Fruit fly (Drosophila melanogaster) whole organism, pupa: Measurements from ENCODE around the gene CG2147.

Source experiments
- CG14655 ChIP-seq: fragments of 200-800 bp; sonication (Bioruptor generic); optimal IDR thresholded peaks from 3 replicates; lab custom pipeline; 2017; ENCODE audit warnings: mild to moderate bottlenecking, missing biosample characterization, missing genetic modification reagents, missing genetic modification characterization
- CG15710 ChIP-seq: fragments of 200-800 bp; sonication (Bioruptor generic); optimal IDR thresholded peaks from 2 replicates; lab custom pipeline; 2018; ENCODE audit warnings: missing biosample characterization, mild to moderate bottlenecking, missing genetic modification characterization, moderate library complexity
- CG17806 ChIP-seq: fragments of 200-800 bp; sonication (Bioruptor generic); optimal IDR thresholded peaks from 2 replicates; lab custom pipeline; 2018; ENCODE audit warnings: missing biosample characterization, mild to moderate bottlenecking, missing genetic modification characterization, moderate library complexity
- CG32121 ChIP-seq: fragments of 200-800 bp; sonication (Bioruptor generic); IDR thresholded peaks from 2 replicates; pipeline ENCODE4 v1.3.6; 2022; ENCODE audit warnings: missing biosample characterization, missing genetic modification characterization
- CG34367 ChIP-seq: fragments of 200-800 bp; sonication (Bioruptor generic); optimal IDR thresholded peaks from 2 replicates; lab custom pipeline; 2018; ENCODE audit warnings: missing biosample characterization, mild to moderate bottlenecking, missing genetic modification characterization
- CG4496 ChIP-seq: fragments of 200-800 bp; sonication (Bioruptor generic); IDR thresholded peaks from 3 replicates; pipeline ENCODE4 v1.3.6; 2022; ENCODE audit warnings: missing biosample characterization, missing genetic modification characterization
- CG8159 ChIP-seq: fragments of 200-800 bp; sonication (Bioruptor generic); optimal IDR thresholded peaks from 3 replicates; lab custom pipeline; 2018; ENCODE audit warnings: missing biosample characterization, mild to moderate bottlenecking, missing genetic modification characterization, moderate library complexity
- CG8301 ChIP-seq: fragments of 200-800 bp; sonication (Bioruptor generic); optimal IDR thresholded peaks from 2 replicates; lab custom pipeline; 2018; ENCODE audit warnings: missing biosample characterization, mild to moderate bottlenecking, missing genetic modification characterization
- CG9948 ChIP-seq: fragments of 200-800 bp; sonication (Bioruptor generic); optimal IDR thresholded peaks from 2 replicates; lab custom pipeline; 2018; ENCODE audit warnings: missing biosample characterization, mild to moderate bottlenecking, missing genetic modification characterization, moderate library complexity
- Ets98B ChIP-seq: fragments of 200-800 bp; sonication (Bioruptor generic); IDR thresholded peaks from 2 replicates; pipeline ENCODE4 v1.3.6; 2022; ENCODE audit warnings: missing biosample characterization, missing genetic modification characterization
- Snoo ChIP-seq: fragments of 200-800 bp; sonication (Bioruptor generic); optimal IDR thresholded peaks from 3 replicates; lab custom pipeline; 2017; ENCODE audit warnings: missing biosample characterization, mild to moderate bottlenecking, missing genetic modification characterization, inconsistent platforms
- fd96Ca ChIP-seq: fragments of 200-800 bp; sonication (Bioruptor generic); IDR thresholded peaks from 3 replicates; pipeline ENCODE4 v1.3.6; 2022; ENCODE audit warnings: missing biosample characterization, missing genetic modification characterization
- gl ChIP-seq: fragments of 200-800 bp; sonication (Bioruptor generic); optimal IDR thresholded peaks from 2 replicates; lab custom pipeline; 2018; ENCODE audit warnings: missing biosample characterization, mild to moderate bottlenecking, missing genetic modification characterization
- rn ChIP-seq: fragments of 200-800 bp; sonication (Bioruptor generic); IDR thresholded peaks from 2 replicates; pipeline ENCODE4 v1.3.6; 2022; ENCODE audit warnings: missing biosample characterization, missing genetic modification characterization

- no peak for TF ChIP-seq Ets98B (GFP tag; lab: Robert Waterston, UW)
- TF ChIP-seq gl (tag; lab: Kevin White, UChicago) = no peak
- TF ChIP-seq CG34367 (tag; lab: Kevin White, UChicago) = no peak
- TF ChIP-seq CG17806 = no peak
- TF ChIP-seq CG8159 = no peak
- no peak for TF ChIP-seq CG8301 (tag; lab: Kevin White, UChicago)
- no peak for TF ChIP-seq CG32121 (GFP tag; lab: Robert Waterston, UW)
- no peak for TF ChIP-seq CG14655 (GFP tag; lab: Kevin White, UChicago)
- TF ChIP-seq fd96Ca (GFP tag; lab: Robert Waterston, UW) = no peak
- no peak for TF ChIP-seq CG4496 (GFP tag; lab: Robert Waterston, UW)
- no peak for TF ChIP-seq rn
- TF ChIP-seq Snoo (tag; lab: Kevin White, UChicago) = no peak
- TF ChIP-seq CG9948 = no peak
- TF ChIP-seq CG15710 (tag; lab: Kevin White, UChicago) = no peak
These were observed 12.5 kb upstream of the CG2147 start for dm6 chrX:8227942-8228341.
